Worm (Caenorhabditis elegans): ENCODE results near the gene Y42H9AR.5.

The Y42H9AR.5 gene

DNA sequence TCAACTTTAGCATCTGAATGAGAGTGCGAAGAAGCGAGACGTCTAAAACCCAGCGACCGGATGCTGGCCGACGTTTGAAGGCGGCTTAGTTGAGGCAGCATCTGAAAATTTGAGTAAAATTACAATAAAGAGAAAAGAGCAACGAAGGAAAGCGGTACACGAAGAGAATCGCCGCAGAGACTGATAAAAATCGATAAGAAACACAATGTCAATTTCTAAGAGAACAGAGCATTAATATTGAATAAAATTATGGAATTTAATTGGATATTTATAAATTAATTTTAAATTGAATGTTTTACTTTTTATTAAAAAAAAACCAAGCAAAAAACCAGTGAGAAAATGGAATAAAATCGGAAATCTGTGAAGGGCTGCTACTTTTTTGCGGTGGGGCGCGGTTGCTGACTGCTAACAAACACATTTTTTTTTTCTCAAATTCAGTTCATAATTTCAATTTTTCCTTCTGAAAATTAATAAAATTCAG lies 27.8 kb downstream of the Y42H9AR.5 start, which contains the start of the genes ndub-11 and moc-3:
ndub-11 (minus strand) TSS at position 101 of the 481 bp plus-strand sequence.
moc-3 (plus strand) TSS at position 431 of the 481 bp plus-strand sequence.
- TF ChIP-seq cog-1 (tag; optimal IDR thresholded peaks at IDR 0.05) (no peak), ref-1 (GFP tag; conservative IDR thresholded peaks at IDR 0.05) (no peak), ztf-23 (GFP tag; IDR thresholded peaks at IDR 0.05) (no peak), ztf-29 (GFP tag; IDR thresholded peaks at IDR 0.05) (no peak)

DNA sequence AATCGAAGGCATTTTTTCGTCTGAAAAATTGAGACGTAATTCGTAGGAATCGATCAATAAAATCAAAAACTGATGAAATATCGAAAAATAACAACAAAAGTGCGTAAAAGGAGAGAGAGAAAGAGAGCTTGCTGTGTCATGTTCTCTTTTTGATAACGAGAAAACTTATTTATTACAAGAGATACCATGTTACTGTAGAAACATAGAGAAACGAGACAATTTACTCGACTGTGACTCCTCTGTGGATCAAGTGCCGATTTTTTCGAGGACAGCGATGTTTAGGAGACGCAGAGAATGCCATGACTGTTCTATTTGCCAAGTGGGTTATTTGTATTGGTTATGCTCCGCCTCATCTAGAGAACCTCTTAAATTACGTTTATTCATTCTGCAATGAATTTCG lies 31.2 kb downstream of the Y42H9AR.5 start, which contains the start of gene sph-1:
sph-1 (minus strand) TSS at position 23 of the 400 bp plus-strand sequence.
- TF ChIP-seq T22C8.4 (GFP tag; IDR thresholded peaks at IDR 0.05) (no peak), ztf-23 (GFP tag; IDR thresholded peaks at IDR 0.05) (no peak), ref-1 (GFP tag; conservative IDR thresholded peaks at IDR 0.05) (no peak), ztf-29 (GFP tag; IDR thresholded peaks at IDR 0.05) (no peak), flt-1 (GFP tag; IDR thresholded peaks at IDR 0.05) (no peak), tab-1 (GFP tag; IDR thresholded peaks at IDR 0.05) (no peak), cog-1 (tag; optimal IDR thresholded peaks at IDR 0.05) (no peak), klf-2 (GFP tag; conservative IDR thresholded peaks at IDR 0.05) (no peak), med-1 (GFP tag; optimal IDR thresholded peaks at IDR 0.05; ENCODE audit: insufficient read depth) (no peak)

DNA sequence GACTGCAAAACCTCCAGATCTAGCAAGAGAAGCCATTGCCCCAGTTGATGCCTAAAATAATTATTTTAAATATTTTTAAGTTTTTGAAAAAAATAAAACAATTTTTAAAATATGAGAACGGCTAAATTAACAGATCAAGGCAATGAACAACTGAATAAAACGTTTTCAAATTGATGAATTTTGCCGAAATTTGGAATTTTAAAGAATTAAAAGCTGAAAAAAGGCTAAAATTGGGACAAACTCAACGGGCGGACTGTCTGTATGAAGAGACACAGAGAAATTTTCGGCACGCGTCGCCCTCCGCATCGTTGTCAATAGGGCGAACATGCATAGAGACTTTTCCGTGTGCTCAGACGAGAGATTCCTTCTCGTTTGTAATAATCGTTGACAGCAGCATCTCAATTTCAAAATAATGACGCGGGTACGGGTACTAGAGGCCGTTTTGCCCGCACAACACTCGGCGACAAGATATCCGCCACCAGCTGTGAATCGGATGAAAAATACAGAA lies 33.7 kb downstream of the Y42H9AR.5 start, which contains the start of the genes isp-1 and islo-1:
isp-1 (minus strand) TSS at position 51 of the 508 bp plus-strand sequence.
islo-1 (plus strand) TSS at position 385 of the 508 bp plus-strand sequence.
- TF ChIP-seq tab-1 (GFP tag; IDR thresholded peaks at IDR 0.05) (0 out of 2 replicates have a peak, but pooled peaks have one; percentile 16), ztf-29 (GFP tag; IDR thresholded peaks at IDR 0.05) (no peak), med-1 (GFP tag; optimal IDR thresholded peaks at IDR 0.05; ENCODE audit: insufficient read depth) (no peak), klf-2 (GFP tag; conservative IDR thresholded peaks at IDR 0.05) (no peak), T22C8.4 (GFP tag; IDR thresholded peaks at IDR 0.05) (no peak), ztf-23 (GFP tag; IDR thresholded peaks at IDR 0.05) (0 out of 2 replicates have a peak, but pooled peaks have one; percentile 31)

DNA sequence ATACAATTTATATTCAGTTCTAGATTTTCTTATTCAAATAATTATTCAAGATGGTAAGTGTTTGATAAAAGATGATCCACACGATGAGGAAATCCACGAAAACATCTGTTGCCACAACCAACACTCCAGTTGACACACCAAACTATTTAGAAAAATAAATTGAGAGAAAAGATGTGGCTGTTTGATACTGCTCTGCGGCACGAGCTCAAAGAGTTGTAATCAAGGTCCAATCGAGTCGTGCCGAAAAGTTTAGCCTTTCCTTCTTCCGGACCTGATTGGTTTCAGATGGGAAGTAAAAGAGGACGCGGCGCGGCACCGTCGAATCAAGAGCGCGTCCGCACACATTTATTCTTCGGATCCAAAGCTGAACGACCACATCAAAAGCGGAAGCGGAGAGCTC lies 34.2 kb downstream of the Y42H9AR.5 start:
- no peak for TF ChIP-seq ztf-23 (GFP tag; IDR thresholded peaks at IDR 0.05)
- no peak for TF ChIP-seq klf-2 (GFP tag; conservative IDR thresholded peaks at IDR 0.05)
- TF ChIP-seq ztf-29 (GFP tag; IDR thresholded peaks at IDR 0.05): no peak
- TF ChIP-seq ref-1 (GFP tag; conservative IDR thresholded peaks at IDR 0.05): no peak
- TF ChIP-seq T22C8.4 (GFP tag; IDR thresholded peaks at IDR 0.05): no peak
- TF ChIP-seq med-1 (GFP tag; optimal IDR thresholded peaks at IDR 0.05; ENCODE audit: insufficient read depth): no peak
- no peak for TF ChIP-seq tab-1 (GFP tag; IDR thresholded peaks at IDR 0.05)
- TF ChIP-seq flt-1 (GFP tag; IDR thresholded peaks at IDR 0.05): no peak
- no peak for TF ChIP-seq cog-1 (tag; optimal IDR thresholded peaks at IDR 0.05)

DNA sequence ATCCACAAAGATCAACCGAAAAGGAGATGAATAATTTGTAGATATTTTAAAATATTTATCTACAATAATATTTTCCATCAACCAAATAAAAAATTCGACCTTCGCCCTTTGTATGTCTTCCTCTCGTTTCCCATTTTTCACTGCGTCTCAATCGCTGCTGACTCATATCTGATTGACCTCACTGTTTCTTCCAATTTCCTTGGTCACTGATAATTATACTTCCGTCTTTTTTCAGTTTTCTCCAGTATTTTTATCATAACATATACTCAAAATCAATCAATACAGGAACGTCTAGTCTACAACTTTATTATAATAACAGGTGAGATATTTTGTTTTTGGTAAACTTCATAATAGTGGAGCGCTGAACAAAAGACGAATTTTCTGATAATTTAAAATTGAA lies 36.7 kb downstream of the Y42H9AR.5 start, which contains the start of gene pmk-3:
pmk-3 (plus strand) TSS at position 236 of the 400 bp plus-strand sequence.
- no peak for TF ChIP-seq tab-1 (GFP tag; IDR thresholded peaks at IDR 0.05)
- TF ChIP-seq flt-1 (GFP tag; IDR thresholded peaks at IDR 0.05): no peak
- no peak for TF ChIP-seq ztf-23 (GFP tag; IDR thresholded peaks at IDR 0.05)
- TF ChIP-seq ref-1 (GFP tag; conservative IDR thresholded peaks at IDR 0.05): no peak
- no peak for TF ChIP-seq med-1 (GFP tag; optimal IDR thresholded peaks at IDR 0.05; ENCODE audit: insufficient read depth)
- TF ChIP-seq ztf-29 (GFP tag; IDR thresholded peaks at IDR 0.05): no peak
- TF ChIP-seq T22C8.4 (GFP tag; IDR thresholded peaks at IDR 0.05): no peak

DNA sequence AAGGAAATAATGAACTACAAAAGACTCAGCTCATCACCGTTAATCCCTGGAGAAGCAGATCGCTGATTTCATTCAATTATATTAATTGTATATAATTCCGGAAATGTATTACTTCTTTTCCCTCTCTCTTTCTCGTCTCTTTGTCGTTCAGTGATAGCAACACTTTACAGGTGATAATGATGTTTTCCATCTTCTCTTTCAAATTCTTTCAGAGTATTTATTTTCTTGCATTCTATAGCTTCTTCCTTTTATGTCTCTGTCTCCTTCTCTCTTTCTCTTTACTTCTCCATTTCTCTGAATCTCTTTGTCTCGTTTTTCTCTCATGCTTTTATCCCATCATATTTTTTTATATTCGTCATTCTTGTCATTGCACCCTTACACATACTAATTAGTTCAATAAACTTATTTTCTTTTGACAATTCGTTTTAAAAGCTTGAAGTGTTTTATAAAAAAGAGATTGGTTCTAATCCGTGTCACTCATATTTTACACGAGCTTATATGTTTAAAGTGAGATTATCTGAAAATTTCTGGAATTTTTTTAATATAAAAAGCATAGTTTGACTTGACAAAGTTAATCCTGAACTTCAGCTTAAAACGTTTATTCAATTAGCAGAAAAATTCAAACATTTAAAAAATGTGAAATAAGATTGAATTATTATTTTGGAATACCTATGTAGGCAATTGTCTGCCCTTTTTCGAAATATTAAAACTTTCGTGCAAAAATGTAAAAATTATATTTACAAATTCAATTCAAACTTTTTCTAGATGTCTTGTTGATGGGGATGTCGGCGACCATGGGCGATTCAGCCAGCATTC lies 40.6 kb downstream of the Y42H9AR.5 start, which contains the start of gene pmk-2:
pmk-2 (plus strand) TSS at position 766 of the 816 bp plus-strand sequence.
- TF ChIP-seq cog-1 (tag; optimal IDR thresholded peaks at IDR 0.05): no peak
- no peak for TF ChIP-seq med-1 (GFP tag; optimal IDR thresholded peaks at IDR 0.05; ENCODE audit: insufficient read depth)
- TF ChIP-seq ztf-23 (GFP tag; IDR thresholded peaks at IDR 0.05): no peak
- no peak for TF ChIP-seq T22C8.4 (GFP tag; IDR thresholded peaks at IDR 0.05)
- no peak for TF ChIP-seq ref-1 (GFP tag; conservative IDR thresholded peaks at IDR 0.05)
- TF ChIP-seq flt-1 (GFP tag; IDR thresholded peaks at IDR 0.05): no peak
- no peak for TF ChIP-seq tab-1 (GFP tag; IDR thresholded peaks at IDR 0.05)
- no peak for TF ChIP-seq klf-2 (GFP tag; conservative IDR thresholded peaks at IDR 0.05)

DNA sequence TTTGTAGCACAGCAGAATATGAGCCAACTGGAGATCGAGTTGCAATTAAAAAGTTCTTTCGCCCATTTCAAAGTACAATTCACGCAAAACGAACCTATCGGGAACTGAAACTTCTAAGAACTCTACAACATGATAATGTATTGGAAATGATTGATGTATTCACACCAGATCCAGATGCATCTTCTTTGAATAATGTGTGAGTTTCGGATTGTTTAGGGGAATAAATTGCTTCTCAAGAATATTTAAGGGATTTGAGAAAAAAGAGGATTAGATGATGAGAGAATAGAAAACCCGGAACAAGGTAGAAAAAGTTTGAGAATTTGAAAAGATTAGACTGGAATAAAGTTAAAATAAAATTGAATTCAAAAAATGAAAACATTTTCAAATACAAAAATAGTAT lies 42.0 kb downstream of the Y42H9AR.5 start:
- no peak for TF ChIP-seq klf-2 (GFP tag; conservative IDR thresholded peaks at IDR 0.05)
- no peak for TF ChIP-seq ref-1 (GFP tag; conservative IDR thresholded peaks at IDR 0.05)
- TF ChIP-seq flt-1 (GFP tag; IDR thresholded peaks at IDR 0.05): no peak
- no peak for TF ChIP-seq med-1 (GFP tag; optimal IDR thresholded peaks at IDR 0.05; ENCODE audit: insufficient read depth)
- TF ChIP-seq T22C8.4 (GFP tag; IDR thresholded peaks at IDR 0.05): no peak
- no peak for TF ChIP-seq tab-1 (GFP tag; IDR thresholded peaks at IDR 0.05)
- no peak for TF ChIP-seq ztf-23 (GFP tag; IDR thresholded peaks at IDR 0.05)
- no peak for TF ChIP-seq cog-1 (tag; optimal IDR thresholded peaks at IDR 0.05)
- no peak for TF ChIP-seq ztf-29 (GFP tag; IDR thresholded peaks at IDR 0.05)

DNA sequence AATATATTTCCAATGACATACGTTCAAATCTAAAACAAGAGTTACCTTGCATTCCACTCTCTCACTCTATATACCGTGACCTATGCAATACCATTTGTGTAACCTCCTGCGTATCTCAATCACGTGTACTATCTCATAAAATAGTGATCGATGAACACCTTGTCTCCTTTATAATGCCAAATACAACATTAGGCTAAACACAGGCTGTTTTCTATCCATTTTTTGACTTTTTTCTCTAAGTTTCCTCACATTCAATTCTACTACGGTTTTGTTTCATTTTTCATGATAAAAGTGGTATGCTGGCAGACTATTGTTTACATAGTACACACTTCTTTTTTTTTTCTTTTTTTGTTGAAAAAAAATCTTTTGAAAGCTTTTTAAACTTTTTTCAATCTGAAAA lies 44.0 kb downstream of the Y42H9AR.5 start:
- no peak for TF ChIP-seq flt-1 (GFP tag; IDR thresholded peaks at IDR 0.05)
- no peak for TF ChIP-seq tab-1 (GFP tag; IDR thresholded peaks at IDR 0.05)
- TF ChIP-seq T22C8.4 (GFP tag; IDR thresholded peaks at IDR 0.05): no peak
- no peak for TF ChIP-seq med-1 (GFP tag; optimal IDR thresholded peaks at IDR 0.05; ENCODE audit: insufficient read depth)
- no peak for TF ChIP-seq cog-1 (tag; optimal IDR thresholded peaks at IDR 0.05)
- no peak for TF ChIP-seq ref-1 (GFP tag; conservative IDR thresholded peaks at IDR 0.05)

DNA sequence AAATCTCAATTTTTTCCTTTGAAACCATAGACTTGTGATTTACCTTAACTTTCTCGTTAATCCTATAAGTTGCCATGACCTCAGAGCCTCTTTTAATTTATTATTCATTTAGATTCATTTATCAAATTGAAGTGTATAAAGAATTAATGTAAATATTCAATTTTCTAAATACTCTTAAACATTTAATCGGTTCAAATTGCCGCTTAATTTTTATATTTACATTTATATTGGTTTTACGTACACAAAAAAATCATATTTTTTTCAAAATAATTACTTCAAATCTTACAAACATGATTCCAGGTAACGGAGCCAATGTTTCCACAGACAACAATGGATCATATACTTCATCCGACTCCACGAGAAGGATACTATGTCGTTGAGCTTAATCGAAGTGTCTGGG lies 46.2 kb downstream of the Y42H9AR.5 start, which contains the start of gene pmk-1:
pmk-1 (plus strand) TSS at position 301 of the 400 bp plus-strand sequence.
- no peak for TF ChIP-seq med-1 (GFP tag; optimal IDR thresholded peaks at IDR 0.05; ENCODE audit: insufficient read depth)
- no peak for TF ChIP-seq cog-1 (tag; optimal IDR thresholded peaks at IDR 0.05)
- TF ChIP-seq flt-1 (GFP tag; IDR thresholded peaks at IDR 0.05): no peak
- no peak for TF ChIP-seq klf-2 (GFP tag; conservative IDR thresholded peaks at IDR 0.05)
- TF ChIP-seq tab-1 (GFP tag; IDR thresholded peaks at IDR 0.05): no peak
- TF ChIP-seq T22C8.4 (GFP tag; IDR thresholded peaks at IDR 0.05): no peak
- TF ChIP-seq ztf-23 (GFP tag; IDR thresholded peaks at IDR 0.05): no peak
- no peak for TF ChIP-seq ref-1 (GFP tag; conservative IDR thresholded peaks at IDR 0.05)
- no peak for TF ChIP-seq ztf-29 (GFP tag; IDR thresholded peaks at IDR 0.05)
